Worm (Caenorhabditis elegans): ENCODE data around the gene srw-23.

DNA sequence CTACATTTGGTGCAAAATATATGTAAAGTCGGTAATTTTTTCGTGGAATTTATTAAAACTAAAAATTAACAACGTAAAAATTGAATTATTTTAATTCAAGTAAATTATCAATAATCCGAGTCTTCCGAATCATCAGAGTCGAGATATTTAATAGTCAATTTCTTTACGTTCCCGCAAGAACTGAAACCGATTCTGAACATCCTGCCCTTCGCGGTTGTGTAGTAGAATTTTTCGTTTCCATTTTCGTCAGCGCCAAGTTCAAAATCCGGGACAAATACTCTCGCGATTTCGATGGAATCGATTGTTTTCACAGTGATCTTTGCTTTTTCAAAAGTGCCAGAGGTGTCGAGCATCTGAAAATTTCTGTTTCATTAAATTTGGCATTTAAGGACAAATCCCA lies 45.9 kb downstream of the srw-23 start:
- TF ChIP-seq tbp1 (GFP tag; optimal IDR thresholded peaks at IDR 0.05): peak; percentile 27
- no peak for TF ChIP-seq sea-2 (GFP tag; IDR thresholded peaks at IDR 0.05)
- no peak for TF ChIP-seq lir-1 (GFP tag; conservative IDR thresholded peaks at IDR 0.05)
- TF ChIP-seq nfya-1 (tag; optimal IDR thresholded peaks at IDR 0.05; ENCODE audit: borderline replicate concordance, insufficient read depth): no peak
- no peak for TF ChIP-seq ztf-28 (GFP tag; IDR thresholded peaks at IDR 0.05)
- peak; percentile 9 for TF ChIP-seq efl-1 (GFP tag; optimal IDR thresholded peaks at IDR 0.05)
- no peak for TF ChIP-seq let-526 (GFP tag; IDR thresholded peaks at IDR 0.05)
- TF ChIP-seq unc-62 (GFP tag; optimal IDR thresholded peaks at IDR 0.05): no peak
- TF ChIP-seq ztf-6 (GFP tag; IDR thresholded peaks at IDR 0.05): no peak
- no peak for TF ChIP-seq nfyb-1 (GFP tag; IDR thresholded peaks at IDR 0.05)
- TF ChIP-seq ztf-3 (GFP tag; optimal IDR thresholded peaks at IDR 0.05): no peak
- no peak for TF ChIP-seq snpc-4 (GFP tag; optimal IDR thresholded peaks at IDR 0.05)
- TF ChIP-seq snpc-4 (tag; optimal IDR thresholded peaks at IDR 0.05): peak in 2 of 4 experiments; percentile 7 to 50
- no peak for TF ChIP-seq cebp-2 (GFP tag; IDR thresholded peaks at IDR 0.05)
- TF ChIP-seq ama-1 (optimal IDR thresholded peaks at IDR 0.05): no peak
- no peak for TF ChIP-seq ama-1 (GFP tag; optimal IDR thresholded peaks at IDR 0.05)
